Worm (Caenorhabditis elegans): ENCODE results near the gene R08F11.4.

DNA sequence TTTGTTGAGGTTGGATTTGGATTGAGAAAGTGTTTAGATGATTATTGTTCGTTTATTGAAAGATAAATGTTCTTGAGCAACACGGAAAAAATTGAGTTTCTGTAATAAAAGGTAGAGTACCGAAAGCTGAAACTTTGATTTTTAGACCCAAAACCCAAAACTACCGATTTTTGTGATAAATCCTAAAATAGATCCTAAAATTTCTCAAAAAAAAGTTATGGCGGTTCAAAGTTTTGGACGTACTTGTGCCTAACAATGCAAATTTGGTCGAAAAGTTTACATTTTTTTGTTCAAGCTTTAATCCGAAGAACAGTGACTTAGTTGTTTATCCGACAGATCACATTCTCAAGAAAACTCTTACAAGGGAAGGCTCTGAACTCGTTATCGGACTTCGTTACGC lies 41.9 kb upstream of the R08F11.4 start, which contains the start of gene nhr-185:
- TF ChIP-seq W03F9.2 (tag; optimal IDR thresholded peaks at IDR 0.05) = no peak
- no peak for TF ChIP-seq dao-5 (tag; optimal IDR thresholded peaks at IDR 0.05)

Data from whole organism, L4/young adult.